Worm (Caenorhabditis elegans): ENCODE results near the gene Y46G5A.28.
A peak's percentile ranks its signal among the peaks of the same experiment; 100 is the strongest.

DNA sequence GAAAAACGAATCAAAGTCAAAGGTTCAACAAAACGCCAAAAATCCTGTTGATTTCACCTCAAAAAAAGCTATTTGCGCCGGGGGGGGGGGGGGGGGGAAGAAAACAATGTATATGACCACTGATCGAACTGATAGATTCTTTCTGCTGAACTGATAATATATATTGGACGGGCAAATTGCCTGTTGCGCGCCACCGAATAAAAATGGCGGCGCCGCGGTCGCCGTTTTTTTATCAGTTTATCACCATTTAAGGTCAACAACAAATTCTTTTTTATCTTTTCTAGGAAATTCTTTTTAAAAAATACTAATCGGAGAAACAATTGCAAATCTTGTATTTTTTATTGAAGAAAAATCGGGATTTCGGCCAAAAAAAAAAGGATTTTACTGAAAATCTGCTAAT is 29.5 kb downstream of the Y46G5A.28 start:
- TF ChIP-seq skn-1 (tag; optimal IDR thresholded peaks at IDR 0.05): no peak
- no peak for TF ChIP-seq nhr-25 (tag; optimal IDR thresholded peaks at IDR 0.05)
- no peak for TF ChIP-seq nhr-23 (tag; optimal IDR thresholded peaks at IDR 0.05)
- no peak for TF ChIP-seq eor-1 (tag; optimal IDR thresholded peaks at IDR 0.05)
- TF ChIP-seq pqm-1 (tag; optimal IDR thresholded peaks at IDR 0.05): peak; percentile 17
- no peak for TF ChIP-seq ama-1 (optimal IDR thresholded peaks at IDR 0.05)
- TF ChIP-seq ztf-11 (tag; optimal IDR thresholded peaks at IDR 0.05): no peak

All from whole organism, L3 larva.